Worm (Caenorhabditis elegans) whole organism, early embryonic: ENCODE data around the gene F45E12.5.

Experiments used
- B0310.2 ChIP-seq: sonication (generic microtip); optimal IDR thresholded peaks from 2 replicates; lab custom pipeline; 2016; ENCODE audit warnings: mild to moderate bottlenecking, missing genetic modification characterization, missing compliant biosample characterization
- ama-1 ChIP-seq: fragments of 150-350 bp; optimal IDR thresholded peaks from 2 replicates; lab custom pipeline; 2014
- ceh-13 ChIP-seq: fragments of 200-800 bp; sonication (Bioruptor generic); optimal IDR thresholded peaks from 2 replicates; lab custom pipeline; 2018; ENCODE audit warnings: mild to moderate bottlenecking, missing genetic modification characterization, missing compliant biosample characterization
- ceh-36 ChIP-seq: sonication (generic microtip); optimal IDR thresholded peaks from 2 replicates; lab custom pipeline; 2016; ENCODE audit warnings: missing genetic modification characterization, inconsistent platforms, missing compliant biosample characterization
- flt-1 ChIP-seq: fragments of 200-800 bp; sonication (Bioruptor generic); IDR thresholded peaks from 2 replicates; pipeline ENCODE4 v1.3.6; 2022; ENCODE audit warnings: missing genetic modification characterization, missing compliant biosample characterization
- hmg-4 ChIP-seq: fragments of 200-800 bp; sonication (Bioruptor generic); optimal IDR thresholded peaks from 2 replicates; lab custom pipeline; 2018; ENCODE audit warnings: mild to moderate bottlenecking, missing genetic modification characterization, missing compliant biosample characterization
- scrt-1 ChIP-seq: fragments of 200-800 bp; sonication (Bioruptor generic); IDR thresholded peaks from 2 replicates; pipeline ENCODE4 v1.3.6; 2022; ENCODE audit warnings: missing genetic modification characterization, missing compliant biosample characterization
- tbx-11 ChIP-seq: fragments of 200-800 bp; sonication (Bioruptor generic); IDR thresholded peaks from 2 replicates; pipeline ENCODE4 v1.3.6; 2022; ENCODE audit warnings: missing genetic modification characterization, missing compliant biosample characterization
- tbx-37 ChIP-seq: fragments of 200-800 bp; sonication (Bioruptor generic); conservative IDR thresholded peaks from 2 replicates; pipeline ENCODE4 v1.3.6; 2022; ENCODE audit warnings: missing genetic modification reagents, missing genetic modification characterization, missing compliant biosample characterization
- tra-4 ChIP-seq: sonication (generic microtip); optimal IDR thresholded peaks from 2 replicates; lab custom pipeline; 2017; ENCODE audit warnings: missing genetic modification characterization, missing compliant biosample characterization

ce11 chrII:7295917-7296316 is 14.0 kb downstream of the F45E12.5 start, which contains the start of gene C30G12.6:
- TF ChIP-seq flt-1 (GFP tag; lab: Robert Waterston, UW): no peak
- no peak for TF ChIP-seq ama-1
- TF ChIP-seq scrt-1: no peak
- TF ChIP-seq tra-4: no peak
- TF ChIP-seq hmg-4 (GFP tag; lab: Kevin White, UChicago): no peak
- TF ChIP-seq ceh-13: no peak
- no peak for TF ChIP-seq ceh-36
- no peak for TF ChIP-seq tbx-37 (GFP tag; lab: Robert Waterston, UW)
- TF ChIP-seq tbx-11: no peak
- no peak for TF ChIP-seq B0310.2 (tag; lab: Kevin White, UChicago)
